Worm (Caenorhabditis elegans): ENCODE results near the gene sdz-18.

ce11 chrII:1735145-1735544 is 28.9 kb upstream of the sdz-18 start:
- TF ChIP-seq him-1 (tag; optimal IDR thresholded peaks at IDR 0.05) = no peak
- TF ChIP-seq W03F9.2 (tag; optimal IDR thresholded peaks at IDR 0.05) = no peak
